3 worm cellular contexts compared by ENCODE assay signal in the genomic region with DNA sequence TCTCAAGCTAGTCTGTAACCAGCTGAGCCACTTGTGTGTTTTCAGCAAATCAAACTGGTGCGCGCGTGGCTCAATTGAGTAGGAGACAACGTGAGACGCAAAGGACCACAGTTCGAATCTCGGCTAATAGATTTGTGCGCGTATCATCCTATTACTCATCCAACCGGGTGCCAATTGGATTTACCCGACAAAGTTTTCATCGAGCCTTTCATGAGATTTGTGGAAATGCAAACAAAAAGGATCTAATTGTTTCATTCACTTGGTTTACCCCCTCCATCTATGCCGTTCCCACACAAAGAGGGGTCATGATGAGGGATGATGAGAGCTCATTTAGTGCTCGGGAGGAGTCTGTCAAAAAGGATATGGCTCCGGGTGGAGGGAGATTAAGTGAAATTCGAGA.
TF ChIP-seq lines count a peak whose summit lies in the region.

No protein-coding gene starts in this region.

TF ChIP-seq in whole organism, late embryonic, 69 proteins besides CTCF, POLR2A, EP300 and RAD21:
- TF ChIP-seq ref-2 (tag; optimal IDR thresholded peaks at IDR 0.05; lab: Kevin White, UChicago) (no peak), ahr-1 (tag; optimal IDR thresholded peaks at IDR 0.05; lab: Kevin White, UChicago) (no peak), mec-3 (tag; optimal IDR thresholded peaks at IDR 0.05; lab: Kevin White, UChicago; ENCODE audit: borderline replicate concordance) (no peak), unc-42 (tag; optimal IDR thresholded peaks at IDR 0.05; lab: Kevin White, UChicago) (peak; percentile 89), hlh-13 (GFP tag; optimal IDR thresholded peaks at IDR 0.05; lab: Kevin White, UChicago) (no peak), dmd-4 (tag; optimal IDR thresholded peaks at IDR 0.05; lab: Kevin White, UChicago; ENCODE audit: borderline replicate concordance) (no peak)

TF ChIP-seq in whole organism, mixed stage, embryonic, 35 proteins besides CTCF, POLR2A, EP300 and RAD21:
- peak; percentile 92 for TF ChIP-seq ces-1 (GFP tag; optimal IDR thresholded peaks at IDR 0.05; lab: Kevin White, UChicago)
- TF ChIP-seq ceh-39 (tag; optimal IDR thresholded peaks at IDR 0.05; lab: Kevin White, UChicago) = no peak
TF ChIP-seq in whole organism, mixed stage, embryonic: peak in this region for 1.

TF ChIP-seq in whole organism, young adult, 124 proteins besides CTCF, POLR2A, EP300 and RAD21:
- TF ChIP-seq dpl-1 (GFP tag; optimal IDR thresholded peaks at IDR 0.05; lab: Kevin White, UChicago) (no peak), bed-1 (GFP tag; IDR thresholded peaks at IDR 0.05; lab: Robert Waterston, UW) (0 out of 2 replicates have a peak, but pooled peaks have one; percentile 50), rpc-1 (optimal IDR thresholded peaks at IDR 0.05; lab: Kevin White, UChicago) (no peak), rpc-1 (tag; optimal IDR thresholded peaks at IDR 0.05; lab: Kevin White, UChicago) (peak; percentile 27)
